Worm (Caenorhabditis elegans) whole organism, L1 larva: ENCODE measurements around the gene zig-11.

ENCODE experiments used
- Y116A8C.19 ChIP-seq: sonication (generic microtip); optimal IDR thresholded peaks from 2 replicates; lab custom pipeline; 2016; ENCODE audit warnings: missing compliant biosample characterization, missing genetic modification characterization, borderline replicate concordance
- ceh-8 ChIP-seq: fragments of 200-800 bp; sonication (Bioruptor generic); optimal IDR thresholded peaks from 2 replicates; lab custom pipeline; 2018; ENCODE audit warnings: mild to moderate bottlenecking, missing genetic modification characterization, moderate library complexity, missing compliant biosample characterization
- ceh-82 ChIP-seq, 3 experiments: fragments of 150-350 bp in 1 of 3; sonication (generic microtip) in 2 of 3; optimal IDR thresholded peaks; 2 replicates each; lab custom pipeline; 2014 to 2017; ENCODE audit warnings: missing biosample characterization in 3 of 3, missing genetic modification characterization in 3 of 3
- ceh-88 ChIP-seq: fragments of 200-800 bp; sonication (Bioruptor generic); IDR thresholded peaks from 2 replicates; pipeline ENCODE4 v1.3.6; 2022; ENCODE audit warnings: missing genetic modification characterization, missing compliant biosample characterization
- ceh-90 ChIP-seq: sonication (generic microtip); optimal IDR thresholded peaks from 2 replicates; lab custom pipeline; 2016; ENCODE audit warnings: missing genetic modification characterization, missing compliant biosample characterization
- dsc-1 ChIP-seq: sonication (generic microtip); optimal IDR thresholded peaks from 2 replicates; lab custom pipeline; 2016; ENCODE audit warnings: mild to moderate bottlenecking, missing genetic modification characterization, missing compliant biosample characterization
- efl-1 ChIP-seq, 4 experiments: fragments of 150-350 bp; optimal IDR thresholded peaks in 3 of 4; peaks in 1 of 4; 1 replicate in 1 of 4; 2 replicates in 3 of 4; lab custom pipeline; 2014; ENCODE audit warnings: missing biosample characterization in 2 of 4, missing genetic modification characterization in 2 of 4, missing genetic modification reagents in 2 of 4
- egl-27 ChIP-seq, 2 experiments: fragments of 150-350 bp in 1 of 2; sonication (generic microtip); optimal IDR thresholded peaks; 3 replicates each; lab custom pipeline; 2017 to 2018; ENCODE audit warnings: missing biosample characterization in 2 of 2, missing genetic modification characterization in 2 of 2, missing genetic modification reagents in 2 of 2
- elt-3 ChIP-seq, 6 experiments: fragments of 150-350 bp in 1 of 6; sonication (generic microtip); optimal IDR thresholded peaks; 2 replicates each; lab custom pipeline; 2017 to 2018; ENCODE audit warnings: missing biosample characterization in 6 of 6, missing genetic modification characterization in 6 of 6, inconsistent platforms in 1 of 6
- fkh-10 ChIP-seq: sonication (generic microtip); optimal IDR thresholded peaks from 2 replicates; lab custom pipeline; 2017; ENCODE audit warnings: missing biosample characterization, missing genetic modification reagents, missing genetic modification characterization
- fkh-4 ChIP-seq: sonication (generic microtip); optimal IDR thresholded peaks from 2 replicates; lab custom pipeline; 2016; ENCODE audit warnings: missing compliant biosample characterization, missing genetic modification characterization, borderline replicate concordance
- fkh-8 ChIP-seq: sonication (generic microtip); optimal IDR thresholded peaks from 2 replicates; lab custom pipeline; 2016; ENCODE audit warnings: mild to moderate bottlenecking, missing genetic modification characterization, missing compliant biosample characterization
- hlh-17 ChIP-seq: fragments of 200-800 bp; sonication (Bioruptor generic); optimal IDR thresholded peaks from 2 replicates; lab custom pipeline; 2018; ENCODE audit warnings: missing genetic modification characterization, mild to moderate bottlenecking, missing compliant biosample characterization, moderate library complexity, borderline replicate concordance
- hlh-4 ChIP-seq: sonication (generic microtip); optimal IDR thresholded peaks from 2 replicates; lab custom pipeline; 2016; ENCODE audit warnings: mild to moderate bottlenecking, missing genetic modification characterization, missing compliant biosample characterization
- hpl-2 ChIP-seq: fragments of 150-350 bp; optimal IDR thresholded peaks from 2 replicates; lab custom pipeline; 2014; ENCODE audit warnings: missing biosample characterization, missing genetic modification reagents, missing genetic modification characterization
- irx-1 ChIP-seq: sonication (generic microtip); optimal IDR thresholded peaks from 2 replicates; lab custom pipeline; 2016; ENCODE audit warnings: missing genetic modification characterization, missing compliant biosample characterization
- lin-13 ChIP-seq: fragments of 150-350 bp; optimal IDR thresholded peaks from 2 replicates; lab custom pipeline; 2014; ENCODE audit warnings: missing biosample characterization, missing genetic modification reagents, missing genetic modification characterization
- lin-14 ChIP-seq: fragments of 200-800 bp; sonication (Bioruptor generic); optimal IDR thresholded peaks from 2 replicates; lab custom pipeline; 2018; ENCODE audit warnings: mild to moderate bottlenecking, missing genetic modification characterization, moderate library complexity, missing compliant biosample characterization
- lin-15B ChIP-seq: fragments of 150-350 bp; sonication (generic microtip); optimal IDR thresholded peaks from 3 replicates; lab custom pipeline; 2014; ENCODE audit warnings: missing biosample characterization, missing genetic modification characterization
- lin-35 ChIP-seq, 2 experiments: fragments of 150-350 bp; optimal IDR thresholded peaks; 2 replicates each; lab custom pipeline; 2014; ENCODE audit warnings: missing biosample characterization in 2 of 2, missing genetic modification characterization in 2 of 2, missing genetic modification reagents in 2 of 2
- lir-3 ChIP-seq: sonication (generic microtip); optimal IDR thresholded peaks from 2 replicates; lab custom pipeline; 2016; ENCODE audit warnings: mild to moderate bottlenecking, missing genetic modification characterization, moderate library complexity, missing compliant biosample characterization; ENCODE audit not compliant: poor library complexity
- lsy-2 ChIP-seq, 2 experiments: fragments of 150-350 bp; optimal IDR thresholded peaks; 2 replicates each; lab custom pipeline; 2014; ENCODE audit warnings: missing biosample characterization in 2 of 2, missing genetic modification characterization in 2 of 2
- mab-9 ChIP-seq: fragments of 200-800 bp; sonication (Bioruptor generic); IDR thresholded peaks from 2 replicates; pipeline ENCODE4 v1.3.6; 2022; ENCODE audit warnings: missing genetic modification reagents, missing genetic modification characterization, missing compliant biosample characterization
- mdl-1 ChIP-seq, 2 experiments: fragments of 150-350 bp; optimal IDR thresholded peaks; 2 replicates each; lab custom pipeline; 2014 to 2017; ENCODE audit warnings: missing biosample characterization in 2 of 2, missing genetic modification characterization in 2 of 2, inconsistent platforms in 1 of 2
- mef-2 ChIP-seq: fragments of 150-350 bp; optimal IDR thresholded peaks from 2 replicates; lab custom pipeline; 2014; ENCODE audit warnings: missing biosample characterization, missing genetic modification characterization
- nhr-20 ChIP-seq: sonication (generic microtip); optimal IDR thresholded peaks from 2 replicates; lab custom pipeline; 2016; ENCODE audit warnings: mild to moderate bottlenecking, missing genetic modification characterization, missing compliant biosample characterization
- nhr-28 ChIP-seq: fragments of 150-350 bp; optimal IDR thresholded peaks from 2 replicates; lab custom pipeline; 2014; ENCODE audit warnings: missing biosample characterization, missing genetic modification characterization
- nhr-76 ChIP-seq: sonication (generic microtip); optimal IDR thresholded peaks from 2 replicates; lab custom pipeline; 2017; ENCODE audit warnings: missing biosample characterization, missing genetic modification characterization
- nhr-77 ChIP-seq: fragments of 150-350 bp; optimal IDR thresholded peaks from 2 replicates; lab custom pipeline; 2014; ENCODE audit warnings: missing biosample characterization, missing genetic modification characterization
- nhr-84 ChIP-seq: sonication (generic microtip); optimal IDR thresholded peaks from 2 replicates; lab custom pipeline; 2017; ENCODE audit warnings: missing biosample characterization, missing genetic modification characterization
- nhr-85 ChIP-seq: sonication (generic microtip); peaks from one replicate; lab custom pipeline; 2016; ENCODE audit warnings: missing genetic modification characterization, inconsistent platforms, missing compliant biosample characterization
- nhr-90 ChIP-seq: sonication (generic microtip); optimal IDR thresholded peaks from 2 replicates; lab custom pipeline; 2016; ENCODE audit warnings: mild to moderate bottlenecking, missing genetic modification characterization, missing compliant biosample characterization; ENCODE audit not compliant: poor library complexity
- pax-3 ChIP-seq: fragments of 200-800 bp; sonication (Bioruptor generic); optimal IDR thresholded peaks from 2 replicates; lab custom pipeline; 2018; ENCODE audit warnings: mild to moderate bottlenecking, missing genetic modification characterization, moderate library complexity, missing compliant biosample characterization
- rnt-1 ChIP-seq: sonication (generic microtip); optimal IDR thresholded peaks from 2 replicates; lab custom pipeline; 2016; ENCODE audit warnings: mild to moderate bottlenecking, missing genetic modification characterization, moderate library complexity, missing compliant biosample characterization
- sox-4 ChIP-seq: sonication (generic microtip); optimal IDR thresholded peaks from 2 replicates; lab custom pipeline; 2016; ENCODE audit warnings: missing genetic modification characterization, missing compliant biosample characterization
- tbx-2 ChIP-seq: sonication (generic microtip); optimal IDR thresholded peaks from 2 replicates; lab custom pipeline; 2016; ENCODE audit warnings: missing genetic modification characterization, missing compliant biosample characterization
- unc-30 ChIP-seq: sonication (generic microtip); optimal IDR thresholded peaks from 2 replicates; lab custom pipeline; 2017; ENCODE audit warnings: missing biosample characterization, missing genetic modification characterization
- unc-62 ChIP-seq: fragments of 150-350 bp; optimal IDR thresholded peaks from 2 replicates; lab custom pipeline; 2014; ENCODE audit warnings: missing biosample characterization, missing genetic modification reagents, missing genetic modification characterization
- unc-86 ChIP-seq: sonication (generic microtip); optimal IDR thresholded peaks from 2 replicates; lab custom pipeline; 2016; ENCODE audit warnings: missing genetic modification characterization, missing compliant biosample characterization
- xbp-1 ChIP-seq: sonication (generic microtip); optimal IDR thresholded peaks from 2 replicates; lab custom pipeline; 2016; ENCODE audit warnings: missing genetic modification characterization, missing compliant biosample characterization
- zip-4 ChIP-seq: fragments of 200-800 bp; sonication (Bioruptor generic); optimal IDR thresholded peaks from 2 replicates; lab custom pipeline; 2018; ENCODE audit warnings: mild to moderate bottlenecking, missing genetic modification characterization, moderate library complexity, missing compliant biosample characterization

The zig-11 gene

ce11 chrV:1918030-1918559 is 25.4 kb upstream of the zig-11 start, which contains the start of gene Y32G9A.2 (continued):
- TF ChIP-seq mef-2 = no peak
- no peak for TF ChIP-seq unc-30 (tag; lab: Kevin White, UChicago)
- TF ChIP-seq elt-3 (tag; optimal IDR thresholded peaks at IDR 0.05; lab: Kevin White, UChicago) = no peak
- no peak for TF ChIP-seq lir-3 (tag; lab: Kevin White, UChicago)
- no peak for TF ChIP-seq nhr-28 (tag; lab: Kevin White, UChicago)
- TF ChIP-seq rnt-1 = peak; percentile 45
- peak; percentile 68 for TF ChIP-seq nhr-85 (tag; lab: Kevin White, UChicago)
- peak; percentile 1 for TF ChIP-seq xbp-1 (tag; lab: Kevin White, UChicago)
- no peak for TF ChIP-seq hlh-17 (GFP tag; lab: Kevin White, UChicago)
- TF ChIP-seq lsy-2 (tag; optimal IDR thresholded peaks at IDR 0.05; lab: Kevin White, UChicago) = peak in 1 of 2 experiments; percentile 72
- TF ChIP-seq ceh-90 (tag; lab: Kevin White, UChicago) = no peak
- peak; percentile 62 to 64 for TF ChIP-seq efl-1 (optimal IDR thresholded peaks at IDR 0.05; lab: Kevin White, UChicago)
- peak; percentile 59 to 94 for TF ChIP-seq efl-1 (GFP tag; optimal IDR thresholded peaks at IDR 0.05 in 1 of 2; lab: Kevin White, UChicago)
- TF ChIP-seq unc-62 = no peak
- peak; percentile 16 for TF ChIP-seq nhr-77
- TF ChIP-seq nhr-84 (tag; lab: Kevin White, UChicago) = no peak
- TF ChIP-seq irx-1 = no peak
- TF ChIP-seq hpl-2 = no peak
- TF ChIP-seq fkh-10 (GFP tag; lab: Kevin White, UChicago) = no peak
- no peak for TF ChIP-seq sox-4 (tag; lab: Kevin White, UChicago)
- TF ChIP-seq ceh-8 (GFP tag; lab: Kevin White, UChicago) = no peak
- no peak for TF ChIP-seq mab-9 (GFP tag; lab: Robert Waterston, UW)
- TF ChIP-seq fkh-8 (tag; lab: Kevin White, UChicago) = no peak
- no peak for TF ChIP-seq mdl-1 (tag; optimal IDR thresholded peaks at IDR 0.05; lab: Kevin White, UChicago)
- TF ChIP-seq nhr-90 (tag; lab: Kevin White, UChicago) = peak; percentile 42
- no peak for TF ChIP-seq zip-4 (GFP tag; lab: Kevin White, UChicago)
- TF ChIP-seq nhr-20 = peak; percentile 49
- TF ChIP-seq lin-35 (GFP tag; optimal IDR thresholded peaks at IDR 0.05; lab: Kevin White, UChicago) = peak; percentile 51 to 78
- TF ChIP-seq dsc-1 = peak; percentile 20
- no peak for TF ChIP-seq ceh-88
- no peak for TF ChIP-seq nhr-76
- TF ChIP-seq, all 84 proteins: peak for 21

ce11 chrV:1911102-1911501 is 18.4 kb upstream of the zig-11 start, which contains the start of gene Y32G9A.3:
Y32G9A.3 (plus strand) TSS chrV:1911402.
- no peak for TF ChIP-seq nhr-84 (tag; lab: Kevin White, UChicago)
- TF ChIP-seq lin-13 (GFP tag; lab: Kevin White, UChicago) = no peak
- TF ChIP-seq xbp-1 (tag; lab: Kevin White, UChicago) = no peak
- no peak for TF ChIP-seq lin-14 (GFP tag; lab: Kevin White, UChicago)
- TF ChIP-seq egl-27 (tag; optimal IDR thresholded peaks at IDR 0.05; lab: Kevin White, UChicago) = no peak
- no peak for TF ChIP-seq unc-86 (tag; lab: Kevin White, UChicago)

- TF ChIP-seq hlh-4 (tag; lab: Kevin White, UChicago) = no peak
- no peak for TF ChIP-seq fkh-4 (tag; lab: Kevin White, UChicago)
- TF ChIP-seq unc-30 (tag; lab: Kevin White, UChicago) = no peak
- TF ChIP-seq lin-15B (tag; lab: Kevin White, UChicago) = no peak
- TF ChIP-seq pax-3 (tag; lab: Kevin White, UChicago) = no peak
- no peak for TF ChIP-seq nhr-84 (tag; lab: Kevin White, UChicago)
- no peak for TF ChIP-seq ceh-82 (tag; optimal IDR thresholded peaks at IDR 0.05; lab: Kevin White, UChicago)
- TF ChIP-seq nhr-76 = no peak
- TF ChIP-seq lin-14 (GFP tag; lab: Kevin White, UChicago) = no peak
- no peak for TF ChIP-seq Y116A8C.19 (tag; lab: Kevin White, UChicago)
- no peak for TF ChIP-seq tbx-2 (tag; lab: Kevin White, UChicago)
These were observed 15.8 kb upstream of the zig-11 start, which contains the start of gene srp-3 for ce11 chrV:1908542-1908941. srp-3 (plus strand) TSS chrV:1908842.
